Worm (Caenorhabditis elegans) whole organism, late embryonic: ENCODE results near the gene daf-41.

ENCODE experiments used
- ceh-22 ChIP-seq: sonication (generic microtip); optimal IDR thresholded peaks from 2 replicates; lab custom pipeline; 2017; ENCODE audit warnings: missing biosample characterization, missing genetic modification characterization
- dmd-4 ChIP-seq: sonication (generic microtip); optimal IDR thresholded peaks from 2 replicates; lab custom pipeline; 2016; ENCODE audit warnings: borderline replicate concordance, missing genetic modification characterization, missing compliant biosample characterization
- lim-6 ChIP-seq: sonication (generic microtip); optimal IDR thresholded peaks from 2 replicates; lab custom pipeline; 2016; ENCODE audit warnings: missing genetic modification characterization, missing compliant biosample characterization
- nhr-11 ChIP-seq: fragments of 150-350 bp; optimal IDR thresholded peaks from 2 replicates; lab custom pipeline; 2014; ENCODE audit warnings: missing biosample characterization, missing genetic modification characterization
- pax-1 ChIP-seq: fragments of 150-350 bp; optimal IDR thresholded peaks from 2 replicates; lab custom pipeline; 2014; ENCODE audit warnings: missing biosample characterization, missing genetic modification characterization
- pqm-1 ChIP-seq: sonication (generic microtip); optimal IDR thresholded peaks from 2 replicates; lab custom pipeline; 2016; ENCODE audit warnings: missing genetic modification characterization, missing compliant biosample characterization
- sdc-2 ChIP-seq: sonication (generic microtip); optimal IDR thresholded peaks from 2 replicates; lab custom pipeline; 2016; ENCODE audit warnings: missing genotype, missing genetic modification characterization, missing compliant biosample characterization
- unc-42 ChIP-seq: sonication (generic microtip); optimal IDR thresholded peaks from 2 replicates; lab custom pipeline; 2016; ENCODE audit warnings: missing genotype, missing genetic modification characterization, missing compliant biosample characterization

DNA sequence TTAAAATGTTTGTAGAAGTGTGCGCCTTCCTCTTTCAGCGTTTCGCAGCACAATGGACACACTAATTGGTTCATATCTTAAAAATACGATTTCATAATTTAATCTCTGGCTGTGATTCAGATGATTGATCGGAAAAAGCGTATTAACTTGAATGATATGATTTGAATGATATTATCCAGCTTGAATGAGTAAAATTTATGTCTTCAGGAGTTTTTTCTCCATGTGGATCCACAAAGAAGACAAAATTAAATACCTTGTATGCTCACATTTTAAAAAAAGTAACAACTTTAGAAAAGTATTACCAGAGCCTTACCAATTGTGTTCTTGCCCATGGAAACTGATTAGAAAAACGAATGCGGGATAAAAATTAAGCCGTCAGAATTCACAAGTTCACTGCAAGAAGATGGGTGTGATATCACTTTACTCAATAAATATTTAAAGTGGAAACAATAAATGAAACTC lies 1.1 kb downstream of the daf-41 start, which contains the start of gene ztf-8:
- TF ChIP-seq dmd-4 (tag; lab: Kevin White, UChicago) = no peak
- no peak for TF ChIP-seq pqm-1 (tag; lab: Kevin White, UChicago)
- TF ChIP-seq nhr-11 = no peak
- no peak for TF ChIP-seq pax-1 (tag; lab: Kevin White, UChicago)
- TF ChIP-seq unc-42 = no peak
- TF ChIP-seq lim-6 (tag; lab: Kevin White, UChicago) = no peak
- no peak for TF ChIP-seq ceh-22
- no peak for TF ChIP-seq sdc-2 (tag; lab: Kevin White, UChicago)
